Worm (Caenorhabditis elegans) whole organism, L2 larva: ENCODE measurements around the gene jbts-14.

Source experiments
- aly-2 ChIP-seq: fragments of 150-350 bp; optimal IDR thresholded peaks from 2 replicates; lab custom pipeline; 2014; ENCODE audit warnings: missing biosample characterization, missing genetic modification characterization
- fos-1 ChIP-seq: fragments of 150-350 bp; optimal IDR thresholded peaks from 2 replicates; lab custom pipeline; 2014; ENCODE audit warnings: missing biosample characterization, missing genetic modification characterization

ce11 chrX:8677873-8678272, 26.2 kb upstream of the jbts-14 start:
- no peak for TF ChIP-seq aly-2 (tag; lab: Kevin White, UChicago)
- no peak for TF ChIP-seq fos-1 (tag; lab: Kevin White, UChicago)
